Worm (Caenorhabditis elegans): ENCODE data around the gene efhd-1.

DNA sequence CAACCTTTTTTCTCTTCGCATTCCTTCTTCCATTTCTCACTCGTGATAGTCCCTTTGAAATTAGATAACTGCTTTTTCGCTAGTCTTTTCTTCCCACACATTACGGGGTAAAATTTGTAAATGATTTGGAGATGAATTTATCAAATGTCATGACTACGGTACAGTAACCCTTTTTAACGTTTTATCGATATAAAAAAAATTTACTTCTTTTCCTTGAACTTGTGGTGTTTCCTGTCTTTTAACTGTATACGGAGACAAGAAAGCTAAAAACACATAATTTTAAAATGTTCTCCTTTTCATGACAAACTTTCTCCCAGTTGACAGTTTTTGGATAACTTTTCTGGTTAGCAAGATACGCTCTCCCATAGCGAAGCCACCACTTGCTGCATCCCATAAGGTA is 28.6 kb upstream of the efhd-1 start, which contains the start of gene W03H9.1:
- no peak for TF ChIP-seq lin-13 (GFP tag; optimal IDR thresholded peaks at IDR 0.05)
- no peak for TF ChIP-seq nhr-10 (tag; optimal IDR thresholded peaks at IDR 0.05)
- TF ChIP-seq unc-62 (GFP tag; optimal IDR thresholded peaks at IDR 0.05 in 1 of 2) = no peak
- no peak for TF ChIP-seq unc-62 (tag; optimal IDR thresholded peaks at IDR 0.05)
- TF ChIP-seq lin-15B (tag; optimal IDR thresholded peaks at IDR 0.05) = no peak
- TF ChIP-seq snpc-1.2 (GFP tag; IDR thresholded peaks at IDR 0.05) = no peak
- no peak for TF ChIP-seq F37D6.2 (tag; optimal IDR thresholded peaks at IDR 0.05)
